Worm (Caenorhabditis elegans) whole organism, late embryonic: ENCODE data around the gene try-14.

Experiments
- C38D4.7 ChIP-seq: fragments of 200-800 bp; sonication (Bioruptor generic); optimal IDR thresholded peaks from 2 replicates; lab custom pipeline; 2018; ENCODE audit warnings: mild to moderate bottlenecking, missing genetic modification characterization, moderate library complexity, missing compliant biosample characterization
- K02D7.2 ChIP-seq: sonication (generic microtip); optimal IDR thresholded peaks from 2 replicates; lab custom pipeline; 2017; ENCODE audit warnings: mild to moderate bottlenecking, missing genetic modification characterization, missing compliant biosample characterization
- K09A11.1 ChIP-seq: sonication (generic microtip); optimal IDR thresholded peaks from 2 replicates; lab custom pipeline; 2017; ENCODE audit warnings: antibody characterized with exemption, mild to moderate bottlenecking, missing genetic modification characterization, missing compliant biosample characterization; ENCODE audit not compliant: insufficient read depth
- T23F11.4 ChIP-seq: fragments of 200-800 bp; sonication (Bioruptor generic); optimal IDR thresholded peaks from 2 replicates; lab custom pipeline; 2018; ENCODE audit warnings: mild to moderate bottlenecking, missing genetic modification characterization, missing compliant biosample characterization
- Y22D7AL.16 ChIP-seq: sonication (generic microtip); optimal IDR thresholded peaks from 2 replicates; lab custom pipeline; 2016; ENCODE audit warnings: missing genetic modification characterization, missing compliant biosample characterization
- ama-1 ChIP-seq: fragments of 150-350 bp; optimal IDR thresholded peaks from 2 replicates; lab custom pipeline; 2014
- ceh-14 ChIP-seq: sonication (generic microtip); optimal IDR thresholded peaks from 2 replicates; lab custom pipeline; 2016; ENCODE audit warnings: missing genotype, missing genetic modification characterization, missing compliant biosample characterization
- ceh-2 ChIP-seq: sonication (generic microtip); optimal IDR thresholded peaks from 2 replicates; lab custom pipeline; 2016; ENCODE audit warnings: missing genotype, missing genetic modification characterization, missing compliant biosample characterization
- ceh-22 ChIP-seq: sonication (generic microtip); optimal IDR thresholded peaks from 2 replicates; lab custom pipeline; 2017; ENCODE audit warnings: missing biosample characterization, missing genetic modification characterization
- ceh-24 ChIP-seq: sonication (generic microtip); optimal IDR thresholded peaks from 2 replicates; lab custom pipeline; 2016; ENCODE audit warnings: mild to moderate bottlenecking, missing genetic modification characterization, missing compliant biosample characterization
- ceh-31 ChIP-seq: sonication (generic microtip); optimal IDR thresholded peaks from 2 replicates; lab custom pipeline; 2016; ENCODE audit warnings: missing genetic modification characterization, missing compliant biosample characterization
- ceh-34 ChIP-seq: sonication (generic microtip); optimal IDR thresholded peaks from 2 replicates; lab custom pipeline; 2016; ENCODE audit warnings: mild to moderate bottlenecking, missing genetic modification characterization, missing compliant biosample characterization
- ceh-9 ChIP-seq: sonication (generic microtip); optimal IDR thresholded peaks from 2 replicates; lab custom pipeline; 2016; ENCODE audit warnings: mild to moderate bottlenecking, missing genetic modification characterization, inconsistent platforms, missing compliant biosample characterization
- dve-1 ChIP-seq: sonication (generic microtip); optimal IDR thresholded peaks from 2 replicates; lab custom pipeline; 2017; ENCODE audit warnings: antibody characterized with exemption, mild to moderate bottlenecking, missing genetic modification characterization, missing compliant biosample characterization
- elt-4 ChIP-seq: sonication (generic microtip); optimal IDR thresholded peaks from 2 replicates; lab custom pipeline; 2016; ENCODE audit warnings: missing genetic modification characterization, missing compliant biosample characterization
- hlh-13 ChIP-seq: fragments of 200-800 bp; sonication (Bioruptor generic); optimal IDR thresholded peaks from 2 replicates; lab custom pipeline; 2018; ENCODE audit warnings: mild to moderate bottlenecking, missing genetic modification characterization, missing compliant biosample characterization
- hlh-15 ChIP-seq: sonication (generic microtip); optimal IDR thresholded peaks from 2 replicates; lab custom pipeline; 2016; ENCODE audit warnings: missing genetic modification characterization, missing compliant biosample characterization
- hlh-6 ChIP-seq: sonication (generic microtip); optimal IDR thresholded peaks from 2 replicates; lab custom pipeline; 2016; ENCODE audit warnings: missing genotype, missing genetic modification characterization, missing compliant biosample characterization
- lim-6 ChIP-seq: sonication (generic microtip); optimal IDR thresholded peaks from 2 replicates; lab custom pipeline; 2016; ENCODE audit warnings: missing genetic modification characterization, missing compliant biosample characterization
- mec-3 ChIP-seq: sonication (generic microtip); optimal IDR thresholded peaks from 2 replicates; lab custom pipeline; 2016; ENCODE audit warnings: borderline replicate concordance, missing genetic modification characterization, missing compliant biosample characterization
- nfya-1 ChIP-seq: sonication (generic microtip); optimal IDR thresholded peaks from 2 replicates; lab custom pipeline; 2017; ENCODE audit warnings: missing genetic modification characterization, mild to moderate bottlenecking, missing compliant biosample characterization, antibody characterized with exemption, moderate library complexity
- npax-4 ChIP-seq: sonication (generic microtip); optimal IDR thresholded peaks from 2 replicates; lab custom pipeline; 2016; ENCODE audit warnings: missing genetic modification characterization, missing compliant biosample characterization
- odd-2 ChIP-seq: sonication (generic microtip); optimal IDR thresholded peaks from 2 replicates; lab custom pipeline; 2017; ENCODE audit warnings: antibody characterized with exemption, mild to moderate bottlenecking, missing genetic modification characterization, missing compliant biosample characterization
- pat-9 ChIP-seq: fragments of 200-800 bp; sonication (Bioruptor generic); optimal IDR thresholded peaks from 2 replicates; lab custom pipeline; 2018; ENCODE audit warnings: mild to moderate bottlenecking, missing genetic modification characterization, moderate library complexity, missing compliant biosample characterization
- pha-2 ChIP-seq: sonication (generic microtip); optimal IDR thresholded peaks from 2 replicates; lab custom pipeline; 2017; ENCODE audit warnings: mild to moderate bottlenecking, missing genetic modification characterization, missing compliant biosample characterization
- pros-1 ChIP-seq: fragments of 150-350 bp; optimal IDR thresholded peaks from 2 replicates; lab custom pipeline; 2014; ENCODE audit warnings: missing biosample characterization, missing genetic modification reagents, missing genetic modification characterization
- rnt-1 ChIP-seq: sonication (generic microtip); optimal IDR thresholded peaks from 2 replicates; lab custom pipeline; 2016; ENCODE audit warnings: missing genetic modification characterization, missing compliant biosample characterization
- sdc-2 ChIP-seq: sonication (generic microtip); optimal IDR thresholded peaks from 2 replicates; lab custom pipeline; 2016; ENCODE audit warnings: missing genotype, missing genetic modification characterization, missing compliant biosample characterization
- sox-4 ChIP-seq: sonication (generic microtip); optimal IDR thresholded peaks from 2 replicates; lab custom pipeline; 2017; ENCODE audit warnings: mild to moderate bottlenecking, missing genetic modification characterization, inconsistent platforms, missing compliant biosample characterization
- syd-9 ChIP-seq: sonication (generic microtip); optimal IDR thresholded peaks from 2 replicates; lab custom pipeline; 2016; ENCODE audit warnings: mild to moderate bottlenecking, missing genetic modification characterization, moderate library complexity, missing compliant biosample characterization
- tbx-2 ChIP-seq: sonication (generic microtip); optimal IDR thresholded peaks from 2 replicates; lab custom pipeline; 2016; ENCODE audit warnings: missing genetic modification characterization, missing compliant biosample characterization
- tbx-7 ChIP-seq: sonication (generic microtip); optimal IDR thresholded peaks from 2 replicates; lab custom pipeline; 2016; ENCODE audit warnings: missing genotype, missing genetic modification characterization, missing compliant biosample characterization
- ttx-3 ChIP-seq: sonication (generic microtip); optimal IDR thresholded peaks from 2 replicates; lab custom pipeline; 2016; ENCODE audit warnings: missing genetic modification reagents, missing genetic modification characterization, missing compliant biosample characterization
- zip-5 ChIP-seq: sonication (generic microtip); optimal IDR thresholded peaks from 2 replicates; lab custom pipeline; 2016; ENCODE audit warnings: missing genetic modification characterization, missing compliant biosample characterization
- ztf-16 ChIP-seq: sonication (generic microtip); optimal IDR thresholded peaks from 2 replicates; lab custom pipeline; 2017; ENCODE audit warnings: missing genetic modification characterization, missing compliant biosample characterization

The try-14 gene

DNA sequence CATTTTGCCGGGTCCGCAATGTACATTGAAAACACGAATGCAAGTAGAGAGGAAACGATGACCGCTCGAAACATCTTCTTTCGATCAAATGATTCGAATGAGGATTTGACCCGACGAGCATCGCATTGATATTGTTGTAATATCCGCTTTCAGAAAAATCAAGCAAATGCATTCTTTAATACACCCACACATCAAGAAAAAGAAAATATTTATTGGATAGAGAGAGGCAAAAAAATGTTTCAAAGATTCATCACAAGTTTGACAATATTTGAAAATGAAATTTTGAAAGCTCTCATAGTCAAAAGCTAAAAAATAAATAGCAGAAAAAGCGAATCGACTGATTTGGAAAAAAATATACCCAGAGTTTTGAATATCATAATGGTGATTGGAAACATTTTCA lies at the start of gene try-14:
Gene try-14 (minus strand): TSS at position 101 of the 400 bp plus-strand sequence.
- no peak for TF ChIP-seq nfya-1 (tag; lab: Kevin White, UChicago)
- no peak for TF ChIP-seq Y22D7AL.16
- no peak for TF ChIP-seq ceh-34 (tag; lab: Kevin White, UChicago)
- no peak for TF ChIP-seq lim-6 (tag; lab: Kevin White, UChicago)
- TF ChIP-seq mec-3 (tag; lab: Kevin White, UChicago), result no peak
- TF ChIP-seq, all 69 proteins: peak for 0

- no peak for TF ChIP-seq dve-1 (tag; lab: Kevin White, UChicago)
- no peak for TF ChIP-seq ceh-2 (tag; lab: Kevin White, UChicago)
- TF ChIP-seq hlh-15 (tag; lab: Kevin White, UChicago), result no peak
- TF ChIP-seq ceh-31, result no peak
- TF ChIP-seq ceh-22 (tag; lab: Kevin White, UChicago), result no peak
- no peak for TF ChIP-seq ama-1 (lab: Kevin White, UChicago)
- no peak for TF ChIP-seq ttx-3 (tag; lab: Kevin White, UChicago)
- no peak for TF ChIP-seq ceh-34 (tag; lab: Kevin White, UChicago)
- TF ChIP-seq elt-4 (tag; lab: Kevin White, UChicago), result no peak
- no peak for TF ChIP-seq sox-4 (tag; lab: Kevin White, UChicago)
- TF ChIP-seq syd-9 (tag; lab: Kevin White, UChicago), result no peak
- no peak for TF ChIP-seq npax-4
- TF ChIP-seq pat-9 (tag; lab: Kevin White, UChicago), result no peak
- TF ChIP-seq tbx-2 (tag; lab: Kevin White, UChicago), result no peak
- TF ChIP-seq hlh-6 (tag; lab: Kevin White, UChicago), result no peak
- TF ChIP-seq sdc-2, result no peak
Observed at ce11 chrX:7541078-7541477, 45.7 kb upstream of the try-14 start.

ce11 chrX:7540033-7540432 lies 44.6 kb upstream of the try-14 start, which contains the start of gene glb-16:
Gene glb-16, minus strand, starts transcription at chrX:7540133.
- TF ChIP-seq K02D7.2, result no peak
- no peak for TF ChIP-seq T23F11.4 (GFP tag; lab: Kevin White, UChicago)
- no peak for TF ChIP-seq tbx-7 (tag; lab: Kevin White, UChicago)
- no peak for TF ChIP-seq hlh-13 (GFP tag; lab: Kevin White, UChicago)
- no peak for TF ChIP-seq ceh-14 (tag; lab: Kevin White, UChicago)
- no peak for TF ChIP-seq ceh-22 (tag; lab: Kevin White, UChicago)
- no peak for TF ChIP-seq odd-2
- TF ChIP-seq pros-1, result no peak
- TF ChIP-seq mec-3 (tag; lab: Kevin White, UChicago), result no peak
- no peak for TF ChIP-seq lim-6 (tag; lab: Kevin White, UChicago)
- TF ChIP-seq ceh-9 (tag; lab: Kevin White, UChicago), result no peak
- no peak for TF ChIP-seq npax-4
- no peak for TF ChIP-seq tbx-2 (tag; lab: Kevin White, UChicago)
- no peak for TF ChIP-seq ceh-24
- no peak for TF ChIP-seq ceh-2 (tag; lab: Kevin White, UChicago)
- TF ChIP-seq ceh-31, result no peak
- no peak for TF ChIP-seq syd-9 (tag; lab: Kevin White, UChicago)
- TF ChIP-seq sox-4 (tag; lab: Kevin White, UChicago), result no peak

DNA sequence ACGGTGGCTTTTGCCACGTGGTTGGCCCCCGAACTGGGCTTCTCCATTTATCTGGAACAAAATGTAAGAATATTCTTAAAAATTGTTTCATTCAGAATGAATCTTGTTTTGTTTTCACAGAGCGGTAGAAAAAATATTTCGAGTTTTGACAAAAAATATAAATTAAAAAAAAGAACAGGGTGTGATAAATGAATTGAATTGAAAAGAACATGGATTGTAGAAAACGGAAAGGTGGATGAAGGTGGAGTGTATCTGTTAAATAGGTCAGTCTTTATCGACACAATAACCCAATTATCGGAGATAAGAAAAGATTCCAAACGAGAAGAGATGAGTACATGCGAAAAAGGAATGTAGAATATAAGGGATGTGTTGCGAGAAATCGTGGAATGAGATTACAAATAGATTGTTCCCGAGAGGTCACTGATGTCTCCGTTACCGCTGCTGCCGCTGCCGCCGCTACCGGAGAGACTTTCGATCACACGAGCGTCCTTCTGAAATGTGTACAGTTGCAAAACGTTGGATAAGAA lies 42.4 kb upstream of the try-14 start, which contains the start of gene dpy-7:
Gene dpy-7 (minus strand): TSS at position 51 of the 527 bp plus-strand sequence.
- TF ChIP-seq pha-2 (tag; lab: Kevin White, UChicago) (no peak), npax-4 (no peak), K02D7.2 (no peak), zip-5 (tag; lab: Kevin White, UChicago) (no peak), ceh-14 (tag; lab: Kevin White, UChicago) (no peak), ztf-16 (no peak), ceh-22 (tag; lab: Kevin White, UChicago) (no peak), nfya-1 (tag; lab: Kevin White, UChicago) (no peak), C38D4.7 (GFP tag; lab: Kevin White, UChicago) (no peak), ama-1 (lab: Kevin White, UChicago) (no peak), rnt-1 (no peak), K09A11.1 (tag; lab: Kevin White, UChicago) (no peak)
